Worm (Caenorhabditis elegans) whole organism, L4 larva: ENCODE data around the gene F44B9.5.

Source experiments
- D1046.2 ChIP-seq: fragments of 200-800 bp; sonication (Bioruptor generic); IDR thresholded peaks from 2 replicates; pipeline ENCODE4 v1.3.6; 2022; ENCODE audit warnings: missing genetic modification characterization, missing compliant biosample characterization
- F44E2.7 ChIP-seq: fragments of 200-800 bp; sonication (Bioruptor generic); IDR thresholded peaks from 2 replicates; pipeline ENCODE4 v2.1.2; 2022; ENCODE audit warnings: missing genetic modification characterization, missing compliant biosample characterization
- F49E8.2 ChIP-seq: sonication (generic microtip); optimal IDR thresholded peaks from 2 replicates; lab custom pipeline; 2016; ENCODE audit warnings: missing compliant biosample characterization, mild to moderate bottlenecking, missing genetic modification characterization, borderline replicate concordance
- Y48G9A.11 ChIP-seq: fragments of 200-800 bp; sonication (Bioruptor generic); IDR thresholded peaks from 2 replicates; pipeline ENCODE4 v1.3.6; 2022; ENCODE audit warnings: missing genetic modification reagents, missing genetic modification characterization, missing compliant biosample characterization
- ama-1 ChIP-seq: fragments of 150-350 bp; optimal IDR thresholded peaks from 2 replicates; lab custom pipeline; 2014; ENCODE audit warnings: inconsistent platforms, mixed read lengths
- arid-1 ChIP-seq: fragments of 200-800 bp; sonication (Bioruptor generic); conservative IDR thresholded peaks from 2 replicates; pipeline ENCODE4 v1.3.6; 2022; ENCODE audit warnings: missing genetic modification reagents, missing genetic modification characterization, missing compliant biosample characterization
- ceh-28 ChIP-seq: fragments of 150-350 bp; optimal IDR thresholded peaks from 2 replicates; lab custom pipeline; 2014; ENCODE audit warnings: missing biosample characterization, missing genetic modification reagents, missing genetic modification characterization
- ceh-44 ChIP-seq: fragments of 200-800 bp; sonication (Bioruptor generic); IDR thresholded peaks from 2 replicates; pipeline ENCODE4 v1.3.6; 2022; ENCODE audit warnings: missing genetic modification reagents, missing genetic modification characterization, missing compliant biosample characterization
- ceh-82 ChIP-seq: sonication (generic microtip); optimal IDR thresholded peaks from 2 replicates; lab custom pipeline; 2017; ENCODE audit warnings: missing biosample characterization, missing genetic modification characterization
- ctbp-1 ChIP-seq: fragments of 200-800 bp; sonication (Bioruptor generic); IDR thresholded peaks from 2 replicates; pipeline ENCODE4 v1.3.6; 2022; ENCODE audit warnings: missing genetic modification reagents, missing genetic modification characterization, missing compliant biosample characterization
- daf-19 ChIP-seq: fragments of 200-800 bp; sonication (Bioruptor generic); conservative IDR thresholded peaks from 2 replicates; pipeline ENCODE4 v1.3.6; 2022; ENCODE audit warnings: missing genetic modification characterization, missing compliant biosample characterization
- dmd-6 ChIP-seq: fragments of 200-800 bp; sonication (Bioruptor generic); IDR thresholded peaks from 2 replicates; pipeline ENCODE4 v1.3.6; 2022; ENCODE audit warnings: missing genetic modification reagents, missing genetic modification characterization, missing compliant biosample characterization
- dmd-8 ChIP-seq: fragments of 200-800 bp; sonication (Bioruptor generic); IDR thresholded peaks from 2 replicates; pipeline ENCODE4 v1.3.6; 2022; ENCODE audit warnings: missing genetic modification characterization, missing compliant biosample characterization
- dve-1 ChIP-seq: sonication (generic microtip); optimal IDR thresholded peaks from 2 replicates; lab custom pipeline; 2017; ENCODE audit warnings: antibody characterized with exemption, mild to moderate bottlenecking, missing genetic modification characterization, missing compliant biosample characterization; ENCODE audit not compliant: insufficient read depth
- egl-27 ChIP-seq: sonication (generic microtip); optimal IDR thresholded peaks from 3 replicates; lab custom pipeline; 2017; ENCODE audit warnings: missing biosample characterization, missing genetic modification reagents, missing genetic modification characterization
- fkh-10 ChIP-seq: fragments of 150-350 bp; optimal IDR thresholded peaks from 2 replicates; lab custom pipeline; 2014; ENCODE audit warnings: missing biosample characterization, missing genetic modification reagents, missing genetic modification characterization
- hmg-1.1 ChIP-seq: fragments of 200-800 bp; sonication (Bioruptor generic); IDR thresholded peaks from 2 replicates; pipeline ENCODE4 v1.3.6; 2022; ENCODE audit warnings: missing genetic modification reagents, missing genetic modification characterization, missing compliant biosample characterization
- lim-7 ChIP-seq: fragments of 200-800 bp; sonication (Bioruptor generic); IDR thresholded peaks from 2 replicates; pipeline ENCODE4 v1.3.6; 2022; ENCODE audit warnings: missing genetic modification characterization, missing compliant biosample characterization
- lin-39 ChIP-seq: fragments of 150-350 bp; optimal IDR thresholded peaks from 2 replicates; lab custom pipeline; 2014; ENCODE audit warnings: missing biosample characterization, missing genetic modification reagents, missing genetic modification characterization
- madf-5 ChIP-seq, 2 experiments: fragments of 200-800 bp; sonication (Bioruptor generic); IDR thresholded peaks; 2 replicates each; pipeline ENCODE4 v1.3.6; 2022; ENCODE audit warnings: missing compliant biosample characterization in 2 of 2, missing genetic modification characterization in 2 of 2
- mxl-2 ChIP-seq: fragments of 200-800 bp; sonication (Bioruptor generic); conservative IDR thresholded peaks from 2 replicates; pipeline ENCODE4 v1.3.6; 2022; ENCODE audit warnings: missing genetic modification reagents, missing genetic modification characterization, missing compliant biosample characterization
- nhr-10 ChIP-seq: fragments of 150-350 bp; optimal IDR thresholded peaks from 2 replicates; lab custom pipeline; 2014; ENCODE audit warnings: missing biosample characterization, missing genetic modification characterization
- nhr-102 ChIP-seq: sonication (generic microtip); optimal IDR thresholded peaks from 2 replicates; lab custom pipeline; 2016; ENCODE audit warnings: mild to moderate bottlenecking, missing genetic modification characterization, moderate library complexity, missing compliant biosample characterization
- nhr-111 ChIP-seq: fragments of 200-800 bp; sonication (Bioruptor generic); optimal IDR thresholded peaks from 2 replicates; lab custom pipeline; 2018; ENCODE audit warnings: mild to moderate bottlenecking, missing genetic modification characterization, missing compliant biosample characterization
- nhr-28 ChIP-seq: fragments of 150-350 bp; optimal IDR thresholded peaks from 2 replicates; lab custom pipeline; 2014; ENCODE audit warnings: missing biosample characterization, missing genetic modification characterization
- nhr-42 ChIP-seq: fragments of 200-800 bp; sonication (Bioruptor generic); IDR thresholded peaks from 2 replicates; pipeline ENCODE4 v1.3.6; 2022; ENCODE audit warnings: missing genetic modification characterization, missing compliant biosample characterization
- pha-4 ChIP-seq, 2 experiments: fragments of 150-350 bp in 1 of 2; fragments of 200-800 bp in 1 of 2; sonication (Bioruptor generic) in 1 of 2; IDR thresholded peaks in 1 of 2; optimal IDR thresholded peaks in 1 of 2; 2 replicates each; pipeline versions ENCODE4 v1.3.6 to Lab custom; 2014 to 2022; ENCODE audit warnings: missing genetic modification characterization in 2 of 2, missing genetic modification reagents in 2 of 2, missing biosample characterization in 1 of 2, missing compliant biosample characterization in 1 of 2
- pqm-1 ChIP-seq: sonication (generic microtip); optimal IDR thresholded peaks from 2 replicates; lab custom pipeline; 2017; ENCODE audit warnings: missing biosample characterization, missing genetic modification characterization
- rbr-2 ChIP-seq: sonication (generic microtip); optimal IDR thresholded peaks from 2 replicates; lab custom pipeline; 2016; ENCODE audit warnings: missing genotype, missing genetic modification characterization, missing compliant biosample characterization
- sdz-12 ChIP-seq: fragments of 200-800 bp; sonication (Bioruptor generic); optimal IDR thresholded peaks from 2 replicates; lab custom pipeline; 2018; ENCODE audit warnings: mild to moderate bottlenecking, missing genetic modification characterization, missing compliant biosample characterization
- skn-1 ChIP-seq: fragments of 150-350 bp; optimal IDR thresholded peaks from 2 replicates; lab custom pipeline; 2014; ENCODE audit warnings: missing biosample characterization, missing genetic modification characterization
- unc-39 ChIP-seq: sonication (generic microtip); optimal IDR thresholded peaks from 2 replicates; lab custom pipeline; 2017; ENCODE audit warnings: missing biosample characterization, missing genetic modification characterization
- vab-7 ChIP-seq: fragments of 200-800 bp; sonication (Bioruptor generic); IDR thresholded peaks from 2 replicates; pipeline ENCODE4 v1.3.6; 2022; ENCODE audit warnings: missing genetic modification reagents, missing genetic modification characterization, missing compliant biosample characterization
- ztf-7 ChIP-seq: fragments of 150-350 bp; optimal IDR thresholded peaks from 2 replicates; lab custom pipeline; 2014; ENCODE audit warnings: missing biosample characterization, missing genetic modification characterization

The F44B9.5 gene

ce11 chrIII:8043784-8044183 lies 27.4 kb upstream of the F44B9.5 start (continued):
- TF ChIP-seq fkh-10 (GFP tag; lab: Kevin White, UChicago) (peak; percentile 99), ceh-82 (peak; percentile 28), mxl-2 (GFP tag; lab: Robert Waterston, UW) (peak; percentile 89), skn-1 (tag; lab: Kevin White, UChicago) (no peak), sdz-12 (GFP tag; lab: Kevin White, UChicago) (peak; percentile 99), arid-1 (GFP tag; lab: Robert Waterston, UW) (peak; percentile 98), F44E2.7 (GFP tag; lab: Robert Waterston, UW) (peak; percentile 76; the same call in 1 of the 2 replicates), unc-39 (no peak), pha-4 (GFP tag; IDR thresholded peaks at IDR 0.05; lab: Robert Waterston, UW) (peak; percentile 93), pha-4 (tag; optimal IDR thresholded peaks at IDR 0.05; lab: Kevin White, UChicago) (peak; percentile 98), dmd-6 (peak; percentile 97), ceh-44 (GFP tag; lab: Robert Waterston, UW) (peak; percentile 100), ztf-7 (tag; lab: Kevin White, UChicago) (peak; percentile 82), dve-1 (tag; lab: Kevin White, UChicago) (peak; percentile 99), ctbp-1 (GFP tag; lab: Robert Waterston, UW) (peak; percentile 95), nhr-10 (tag; lab: Kevin White, UChicago) (peak; percentile 92), lin-39 (tag; lab: Kevin White, UChicago) (peak; percentile 83), vab-7 (GFP tag; lab: Robert Waterston, UW) (peak; percentile 100), D1046.2 (GFP tag; lab: Robert Waterston, UW) (peak; percentile 97), dmd-8 (GFP tag; lab: Robert Waterston, UW) (peak; percentile 83), pqm-1 (peak; percentile 86)

- TF ChIP-seq daf-19 (GFP tag; lab: Robert Waterston, UW), result no peak
Observed at ce11 chrIII:8042775-8043174, 26.4 kb upstream of the F44B9.5 start, which contains the start of gene K12H4.6. Gene K12H4.6, minus strand, starts transcription at chrIII:8042875.

- TF ChIP-seq ama-1 (no peak), arid-1 (GFP tag; lab: Robert Waterston, UW) (no peak), dmd-8 (GFP tag; lab: Robert Waterston, UW) (no peak), egl-27 (no peak), nhr-111 (no peak), F49E8.2 (tag; lab: Kevin White, UChicago) (no peak), pha-4 (GFP tag; IDR thresholded peaks at IDR 0.05; lab: Robert Waterston, UW) (no peak), pha-4 (tag; optimal IDR thresholded peaks at IDR 0.05; lab: Kevin White, UChicago) (no peak), lim-7 (GFP tag; lab: Robert Waterston, UW) (no peak), ztf-7 (tag; lab: Kevin White, UChicago) (no peak), madf-5 (GFP tag; IDR thresholded peaks at IDR 0.05; lab: Robert Waterston, UW) (no peak), lin-39 (tag; lab: Kevin White, UChicago) (no peak), hmg-1.1 (GFP tag; lab: Robert Waterston, UW) (no peak), ceh-28 (tag; lab: Kevin White, UChicago) (no peak), rbr-2 (tag; lab: Kevin White, UChicago) (no peak), D1046.2 (GFP tag; lab: Robert Waterston, UW) (no peak), nhr-42 (GFP tag; lab: Robert Waterston, UW) (no peak), dmd-6 (no peak), fkh-10 (GFP tag; lab: Kevin White, UChicago) (no peak), nhr-102 (tag; lab: Kevin White, UChicago) (no peak)
Observed at ce11 chrIII:8037941-8038340, 21.6 kb upstream of the F44B9.5 start, which contains the start of gene dpf-6. Gene dpf-6, plus strand, starts transcription at chrIII:8038241.

- TF ChIP-seq Y48G9A.11 (GFP tag; lab: Robert Waterston, UW), result no peak
- peak; percentile 1 for TF ChIP-seq nhr-28 (tag; lab: Kevin White, UChicago)
Observed at ce11 chrIII:8036497-8036896, 20.2 kb upstream of the F44B9.5 start.
